Worm (Caenorhabditis elegans) whole organism, L3 larva: ENCODE measurements around the gene C29F9.2.
A peak's percentile ranks its signal among the peaks of the same experiment; 100 is the strongest.

Experiments used
- R02D3.7 ChIP-seq: fragments of 150-350 bp; optimal IDR thresholded peaks from 2 replicates; lab custom pipeline; 2014; ENCODE audit warnings: missing biosample characterization, missing genetic modification characterization
- ZK546.5 ChIP-seq: sonication (generic microtip); optimal IDR thresholded peaks from 2 replicates; lab custom pipeline; 2017; ENCODE audit warnings: missing biosample characterization, missing genetic modification characterization
- ama-1 ChIP-seq: fragments of 150-350 bp; optimal IDR thresholded peaks from 2 replicates; lab custom pipeline; 2018
- ceh-16 ChIP-seq: sonication (generic microtip); optimal IDR thresholded peaks from 2 replicates; lab custom pipeline; 2017; ENCODE audit warnings: missing biosample characterization, missing genetic modification characterization
- ceh-82 ChIP-seq: fragments of 150-350 bp; optimal IDR thresholded peaks from 2 replicates; lab custom pipeline; 2014; ENCODE audit warnings: missing biosample characterization, missing genetic modification characterization
- daf-12 ChIP-seq: fragments of 150-350 bp; optimal IDR thresholded peaks from 2 replicates; lab custom pipeline; 2014; ENCODE audit warnings: missing biosample characterization, missing genetic modification reagents, missing genetic modification characterization
- egl-27 ChIP-seq: sonication (generic microtip); optimal IDR thresholded peaks from 4 replicates; lab custom pipeline; 2017; ENCODE audit warnings: missing biosample characterization, missing genetic modification reagents, missing genetic modification characterization
- egl-5 ChIP-seq: fragments of 150-350 bp; optimal IDR thresholded peaks from 2 replicates; lab custom pipeline; 2017; ENCODE audit warnings: missing biosample characterization, missing genetic modification reagents, missing genetic modification characterization, inconsistent platforms
- elt-1 ChIP-seq: fragments of 150-350 bp; optimal IDR thresholded peaks from 2 replicates; lab custom pipeline; 2014; ENCODE audit warnings: missing biosample characterization, missing genetic modification characterization
- elt-2 ChIP-seq: sonication (generic microtip); optimal IDR thresholded peaks from 2 replicates; lab custom pipeline; 2016; ENCODE audit warnings: missing genetic modification reagents, mild to moderate bottlenecking, missing genetic modification characterization, missing compliant biosample characterization
- elt-3 ChIP-seq, 3 experiments: fragments of 150-350 bp in 1 of 3; sonication (generic microtip) in 2 of 3; optimal IDR thresholded peaks; 2 replicates in 2 of 3; 4 replicates in 1 of 3; lab custom pipeline; 2014 to 2017; ENCODE audit warnings: missing biosample characterization in 3 of 3, missing genetic modification characterization in 3 of 3
- fkh-2 ChIP-seq: fragments of 150-350 bp; optimal IDR thresholded peaks from 2 replicates; lab custom pipeline; 2014; ENCODE audit warnings: missing biosample characterization, missing genetic modification reagents, missing genetic modification characterization
- fos-1 ChIP-seq: fragments of 150-350 bp; optimal IDR thresholded peaks from 2 replicates; lab custom pipeline; 2014; ENCODE audit warnings: missing biosample characterization, missing genetic modification characterization
- hmg-11 ChIP-seq: sonication (generic microtip); optimal IDR thresholded peaks from 2 replicates; lab custom pipeline; 2016; ENCODE audit warnings: missing genetic modification characterization, missing compliant biosample characterization
- jun-1 ChIP-seq: fragments of 150-350 bp; optimal IDR thresholded peaks from 2 replicates; lab custom pipeline; 2014; ENCODE audit warnings: missing biosample characterization, missing genetic modification reagents, missing genetic modification characterization
- lin-15B ChIP-seq: fragments of 150-350 bp; optimal IDR thresholded peaks from 2 replicates; lab custom pipeline; 2014; ENCODE audit warnings: missing biosample characterization, missing genetic modification characterization
- lin-39 ChIP-seq: fragments of 150-350 bp; optimal IDR thresholded peaks from 2 replicates; lab custom pipeline; 2018; ENCODE audit warnings: missing biosample characterization, missing genetic modification reagents, missing genetic modification characterization
- lsy-12 ChIP-seq: sonication (generic microtip); optimal IDR thresholded peaks from 2 replicates; lab custom pipeline; 2016; ENCODE audit warnings: mild to moderate bottlenecking, missing genetic modification characterization, missing compliant biosample characterization
- mdl-1 ChIP-seq: fragments of 150-350 bp; optimal IDR thresholded peaks from 2 replicates; lab custom pipeline; 2014; ENCODE audit warnings: missing biosample characterization, missing genetic modification characterization
- mml-1 ChIP-seq: fragments of 150-350 bp; sonication (generic microtip); optimal IDR thresholded peaks from 3 replicates; lab custom pipeline; 2014; ENCODE audit warnings: missing biosample characterization, missing genetic modification characterization
- nfya-1 ChIP-seq: sonication (generic microtip); optimal IDR thresholded peaks from 2 replicates; lab custom pipeline; 2017; ENCODE audit warnings: missing genetic modification characterization, mild to moderate bottlenecking, missing compliant biosample characterization, antibody characterized with exemption, moderate library complexity; ENCODE audit not compliant: insufficient read depth
- nhr-12 ChIP-seq: fragments of 150-350 bp; optimal IDR thresholded peaks from 2 replicates; lab custom pipeline; 2014; ENCODE audit warnings: missing biosample characterization, missing genetic modification characterization
- nhr-237 ChIP-seq: fragments of 150-350 bp; optimal IDR thresholded peaks from 2 replicates; lab custom pipeline; 2014; ENCODE audit warnings: missing biosample characterization, missing genetic modification characterization
- nhr-25 ChIP-seq: sonication (generic microtip); optimal IDR thresholded peaks from 2 replicates; lab custom pipeline; 2017; ENCODE audit warnings: missing biosample characterization, missing genetic modification characterization
- nhr-76 ChIP-seq: fragments of 150-350 bp; sonication (generic microtip); optimal IDR thresholded peaks from 5 replicates; lab custom pipeline; 2014; ENCODE audit warnings: missing biosample characterization, missing genetic modification characterization
- nhr-77 ChIP-seq: fragments of 150-350 bp; optimal IDR thresholded peaks from 2 replicates; lab custom pipeline; 2014; ENCODE audit warnings: missing biosample characterization, missing genetic modification characterization
- pha-4 ChIP-seq: fragments of 150-350 bp; optimal IDR thresholded peaks from 2 replicates; lab custom pipeline; 2014; ENCODE audit warnings: missing biosample characterization, missing genetic modification reagents, missing genetic modification characterization
- pqm-1 ChIP-seq: fragments of 150-350 bp; optimal IDR thresholded peaks from 2 replicates; lab custom pipeline; 2017; ENCODE audit warnings: missing biosample characterization, missing genetic modification characterization, inconsistent platforms
- sea-2 ChIP-seq: fragments of 150-350 bp; sonication (generic microtip); optimal IDR thresholded peaks from 4 replicates; lab custom pipeline; 2014; ENCODE audit warnings: missing biosample characterization, missing genetic modification reagents, missing genetic modification characterization
- skn-1 ChIP-seq: fragments of 150-350 bp; optimal IDR thresholded peaks from 2 replicates; lab custom pipeline; 2014; ENCODE audit warnings: missing biosample characterization, missing genetic modification characterization
- unc-62 ChIP-seq: fragments of 150-350 bp; sonication (generic microtip); optimal IDR thresholded peaks from 4 replicates; lab custom pipeline; 2014; ENCODE audit warnings: missing biosample characterization, missing genetic modification reagents, missing genetic modification characterization
- ztf-11 ChIP-seq: fragments of 150-350 bp; optimal IDR thresholded peaks from 2 replicates; lab custom pipeline; 2014; ENCODE audit warnings: missing biosample characterization, missing genetic modification characterization

Gene C29F9.2

ce11 chrIII:149132-149531 lies 18.4 kb downstream of the C29F9.2 start:
- TF ChIP-seq ceh-82 (tag; lab: Kevin White, UChicago) (no peak), egl-5 (tag; lab: Kevin White, UChicago) (no peak)

ce11 chrIII:151084-151483 lies 20.3 kb downstream of the C29F9.2 start:
- no peak for TF ChIP-seq elt-1 (tag; lab: Kevin White, UChicago)
- no peak for TF ChIP-seq pqm-1 (tag; lab: Kevin White, UChicago)
- TF ChIP-seq lin-39 (tag; lab: Kevin White, UChicago), result no peak

ce11 chrIII:154168-154567 lies 23.4 kb downstream of the C29F9.2 start:
- TF ChIP-seq nhr-237 (tag; lab: Kevin White, UChicago) (no peak), fos-1 (tag; lab: Kevin White, UChicago) (peak; percentile 45), nhr-12 (tag; lab: Kevin White, UChicago) (no peak), skn-1 (peak; percentile 26), elt-2 (tag; lab: Kevin White, UChicago) (peak; percentile 100), egl-27 (tag; lab: Kevin White, UChicago) (peak; percentile 81), pha-4 (no peak), nhr-25 (tag; lab: Kevin White, UChicago) (no peak), mml-1 (tag; lab: Kevin White, UChicago) (no peak), jun-1 (tag; lab: Kevin White, UChicago) (peak; percentile 98), pqm-1 (tag; lab: Kevin White, UChicago) (peak; percentile 100), elt-3 (tag; optimal IDR thresholded peaks at IDR 0.05; lab: Kevin White, UChicago) (peak in 2 of 3 experiments; percentile 1 to 56)

- no peak for TF ChIP-seq elt-3 (tag; optimal IDR thresholded peaks at IDR 0.05; lab: Kevin White, UChicago)
- no peak for TF ChIP-seq ztf-11
- no peak for TF ChIP-seq nhr-77 (tag; lab: Kevin White, UChicago)
- no peak for TF ChIP-seq sea-2
- no peak for TF ChIP-seq nhr-12 (tag; lab: Kevin White, UChicago)
- no peak for TF ChIP-seq mdl-1
- TF ChIP-seq skn-1, result no peak
- no peak for TF ChIP-seq pha-4
- no peak for TF ChIP-seq daf-12 (tag; lab: Kevin White, UChicago)
- no peak for TF ChIP-seq nfya-1 (tag; lab: Kevin White, UChicago)
- TF ChIP-seq hmg-11 (tag; lab: Kevin White, UChicago), result no peak
Observed at ce11 chrIII:156645-157044, 25.9 kb downstream of the C29F9.2 start, which contains the start of the genes zig-13 and ver-1. Gene zig-13, minus strand, starts transcription at chrIII:156745. Gene ver-1, plus strand, starts transcription at chrIII:156824.

ce11 chrIII:157980-158379 lies 27.2 kb downstream of the C29F9.2 start:
- TF ChIP-seq jun-1 (tag; lab: Kevin White, UChicago) (no peak), egl-27 (tag; lab: Kevin White, UChicago) (no peak), fkh-2 (no peak), skn-1 (no peak), nhr-12 (tag; lab: Kevin White, UChicago) (no peak), sea-2 (no peak)

ce11 chrIII:159149-159548 lies 28.4 kb downstream of the C29F9.2 start:
- TF ChIP-seq fos-1 (tag; lab: Kevin White, UChicago) (no peak), ceh-16 (tag; lab: Kevin White, UChicago) (no peak), egl-5 (tag; lab: Kevin White, UChicago) (no peak), R02D3.7 (no peak)
- TF ChIP-seq, all 47 proteins: peak for 0

ce11 chrIII:159665-160064 lies 28.9 kb downstream of the C29F9.2 start:
- TF ChIP-seq elt-3 (tag; optimal IDR thresholded peaks at IDR 0.05; lab: Kevin White, UChicago), result no peak
- TF ChIP-seq elt-1 (tag; lab: Kevin White, UChicago), result no peak
- TF ChIP-seq nhr-76 (tag; lab: Kevin White, UChicago), result no peak
- no peak for TF ChIP-seq lin-39 (tag; lab: Kevin White, UChicago)
- TF ChIP-seq lin-15B (tag; lab: Kevin White, UChicago), result no peak
- no peak for TF ChIP-seq hmg-11 (tag; lab: Kevin White, UChicago)
- TF ChIP-seq pha-4, result no peak
- no peak for TF ChIP-seq lsy-12 (tag; lab: Kevin White, UChicago)
- TF ChIP-seq ZK546.5 (tag; lab: Kevin White, UChicago), result no peak
- no peak for TF ChIP-seq ama-1 (lab: Kevin White, UChicago)
- no peak for TF ChIP-seq unc-62
- TF ChIP-seq egl-5 (tag; lab: Kevin White, UChicago), result no peak
- TF ChIP-seq daf-12 (tag; lab: Kevin White, UChicago), result no peak
- no peak for TF ChIP-seq nhr-237 (tag; lab: Kevin White, UChicago)
